Worm (Caenorhabditis elegans): ENCODE measurements around the gene F25D1.5.

Gene F25D1.5

DNA sequence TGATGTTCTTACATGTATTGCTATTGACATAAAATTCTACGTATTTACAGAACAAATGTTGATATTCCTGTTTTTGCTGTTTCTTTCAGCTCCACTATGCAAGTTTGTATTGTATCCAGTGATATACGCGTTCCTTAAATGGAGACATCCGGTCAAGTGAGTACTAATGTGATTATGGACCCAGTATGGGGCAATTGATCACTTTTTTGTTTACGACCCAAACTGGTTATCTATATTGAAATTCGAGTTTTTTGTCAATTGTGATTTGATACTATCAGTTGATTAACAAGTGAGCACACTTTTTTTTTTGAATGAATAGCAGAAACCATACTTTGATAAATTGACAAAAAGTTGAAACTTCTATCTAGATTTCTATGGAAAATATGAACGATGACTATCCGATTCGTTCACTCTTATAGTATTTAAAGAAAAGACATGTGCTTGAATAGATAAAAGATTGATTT is 35.3 kb upstream of the F25D1.5 start, which contains the start of gene T21C9.6:
T21C9.6 (plus strand) TSS at position 51 of the 464 bp plus-strand sequence.
- TF ChIP-seq pbrm-1 (GFP tag; IDR thresholded peaks at IDR 0.05) (no peak), nhr-80 (tag; optimal IDR thresholded peaks at IDR 0.05) (peak; percentile 16)

DNA sequence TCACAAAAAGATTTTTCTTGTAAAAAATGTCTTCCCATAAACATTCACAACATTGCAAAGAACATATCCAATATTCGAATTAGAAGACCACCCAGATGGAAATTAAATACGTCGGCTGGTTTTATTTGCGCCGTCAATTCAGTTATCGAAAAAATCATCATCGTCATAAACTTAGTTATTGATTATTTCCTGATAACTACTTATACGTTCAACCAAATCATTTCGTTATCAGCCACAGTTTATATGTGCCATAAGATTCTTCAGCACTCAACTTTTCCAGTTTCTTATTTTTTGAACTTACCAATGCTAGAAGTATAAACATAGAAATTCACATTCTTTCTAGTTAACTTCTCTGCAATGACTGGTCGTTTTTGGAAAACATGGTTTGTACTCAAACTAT is 34.1 kb upstream of the F25D1.5 start:
- no peak for TF ChIP-seq lir-1 (GFP tag; conservative IDR thresholded peaks at IDR 0.05)
- peak; percentile 56 for TF ChIP-seq nhr-80 (tag; optimal IDR thresholded peaks at IDR 0.05)
- TF ChIP-seq gei-17 (GFP tag; optimal IDR thresholded peaks at IDR 0.05): no peak
- no peak for TF ChIP-seq ceh-40 (GFP tag; IDR thresholded peaks at IDR 0.05)

DNA sequence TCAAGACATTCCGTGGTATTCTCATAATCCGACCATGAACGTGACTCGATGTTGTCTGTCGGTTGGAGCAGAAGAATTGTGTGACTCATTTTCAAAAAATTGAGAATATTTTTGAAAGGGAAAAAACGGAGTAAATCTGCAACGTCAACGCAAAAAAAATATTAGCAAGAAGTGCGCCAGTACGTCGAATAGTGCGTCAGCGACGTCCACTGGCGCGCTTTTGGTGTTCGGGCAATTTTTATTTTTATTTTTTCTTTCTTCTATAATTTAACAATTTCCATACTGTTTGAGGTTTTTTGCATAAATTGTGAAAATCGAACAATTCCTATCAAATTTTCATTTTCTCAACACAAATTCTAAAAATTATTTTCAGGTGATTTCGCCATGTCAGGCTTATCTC is 32.4 kb upstream of the F25D1.5 start, which contains the start of the genes erh-1 and lpd-9:
erh-1 (minus strand) TSS at position 204 of the 400 bp plus-strand sequence.
lpd-9 (plus strand) TSS at position 368 of the 400 bp plus-strand sequence.
- TF ChIP-seq snpc-1.3 (tag; optimal IDR thresholded peaks at IDR 0.05; ENCODE audit: insufficient read depth) (peak; percentile 57), D2030.7 (GFP tag; IDR thresholded peaks at IDR 0.05) (peak; percentile 43; the same call in 1 of the 2 replicates), tbx-9 (tag; optimal IDR thresholded peaks at IDR 0.05; ENCODE audit: borderline replicate concordance) (no peak), gei-17 (GFP tag; optimal IDR thresholded peaks at IDR 0.05) (peak; percentile 23), nhr-179 (tag; optimal IDR thresholded peaks at IDR 0.05) (no peak), die-1 (tag; optimal IDR thresholded peaks at IDR 0.05) (no peak), unc-130 (GFP tag; optimal IDR thresholded peaks at IDR 0.05) (no peak), F57A8.1 (GFP tag; optimal IDR thresholded peaks at IDR 0.05) (no peak), Y67H2A.10 (GFP tag; conservative IDR thresholded peaks at IDR 0.05) (no peak), F22D6.2 (tag; optimal IDR thresholded peaks at IDR 0.05) (peak; percentile 34), lin-26 (GFP tag; IDR thresholded peaks at IDR 0.05) (no peak), F49E8.2 (tag; optimal IDR thresholded peaks at IDR 0.05; ENCODE audit: insufficient read depth) (no peak), madf-6 (GFP tag; IDR thresholded peaks at IDR 0.05) (peak; percentile 71), C06A6.2 (GFP tag; conservative IDR thresholded peaks at IDR 0.05) (no peak), hmg-1.2 (GFP tag; IDR thresholded peaks at IDR 0.05) (no peak; the same call in 1 of the 2 replicates), ceh-79 (tag; optimal IDR thresholded peaks at IDR 0.05) (no peak), nhr-90 (tag; optimal IDR thresholded peaks at IDR 0.05) (no peak), bed-1 (GFP tag; IDR thresholded peaks at IDR 0.05) (no peak), cebp-1 (GFP tag; IDR thresholded peaks at IDR 0.05) (no peak), cebp-1 (tag; optimal IDR thresholded peaks at IDR 0.05) (no peak), F23B12.7 (tag; optimal IDR thresholded peaks at IDR 0.05; ENCODE audit: insufficient read depth) (peak; percentile 13), ztf-26 (tag; optimal IDR thresholded peaks at IDR 0.05) (no peak), hlh-26 (GFP tag; conservative IDR thresholded peaks at IDR 0.05) (no peak), attf-3 (GFP tag; conservative IDR thresholded peaks at IDR 0.05) (peak; percentile 44; the same call in 1 of the 2 replicates), dpl-1 (GFP tag; optimal IDR thresholded peaks at IDR 0.05) (no peak), snpc-1.1 (tag; optimal IDR thresholded peaks at IDR 0.05; ENCODE audit: insufficient read depth) (no peak), sdz-38 (tag; optimal IDR thresholded peaks at IDR 0.05) (no peak), repo-1 (tag; optimal IDR thresholded peaks at IDR 0.05) (peak; percentile 70), attf-5 (GFP tag; optimal IDR thresholded peaks at IDR 0.05) (peak; percentile 50), zim-3 (tag; optimal IDR thresholded peaks at IDR 0.05) (no peak), ekl-4 (GFP tag; IDR thresholded peaks at IDR 0.05) (peak; percentile 84), cebp-2 (GFP tag; IDR thresholded peaks at IDR 0.05) (no peak), tbp1 (GFP tag; optimal IDR thresholded peaks at IDR 0.05) (peak; percentile 52), rcor-1 (GFP tag; IDR thresholded peaks at IDR 0.05) (peak; percentile 60), F57C9.4 (tag; optimal IDR thresholded peaks at IDR 0.05) (no peak), Y53G8AR.9 (GFP tag; conservative IDR thresholded peaks at IDR 0.05) (peak; percentile 87), nfya-2 (GFP tag; IDR thresholded peaks at IDR 0.05) (no peak), egrh-3 (GFP tag; IDR thresholded peaks at IDR 0.05) (no peak), nhr-80 (tag; optimal IDR thresholded peaks at IDR 0.05) (peak; percentile 46), B0261.1 (tag; optimal IDR thresholded peaks at IDR 0.05) (no peak), dox-1 (GFP tag; IDR thresholded peaks at IDR 0.05) (peak; percentile 83; the same call in 1 of the 2 replicates), xnd-1 (tag; optimal IDR thresholded peaks at IDR 0.05) (peak; percentile 41)
